Worm (Caenorhabditis elegans) whole organism, late embryonic: ENCODE results near the gene apc-17.

Source experiments
- T23F11.4 ChIP-seq: fragments of 200-800 bp; sonication (Bioruptor generic); optimal IDR thresholded peaks from 2 replicates; lab custom pipeline; 2018; ENCODE audit warnings: mild to moderate bottlenecking, missing genetic modification characterization, missing compliant biosample characterization
- Y22D7AL.16 ChIP-seq: sonication (generic microtip); optimal IDR thresholded peaks from 2 replicates; lab custom pipeline; 2016; ENCODE audit warnings: missing genetic modification characterization, missing compliant biosample characterization
- ahr-1 ChIP-seq: sonication (generic microtip); optimal IDR thresholded peaks from 2 replicates; lab custom pipeline; 2016; ENCODE audit warnings: missing genetic modification characterization, missing compliant biosample characterization
- ceh-18 ChIP-seq: sonication (generic microtip); optimal IDR thresholded peaks from 2 replicates; lab custom pipeline; 2016; ENCODE audit warnings: missing genetic modification characterization, missing compliant biosample characterization
- ceh-19 ChIP-seq: fragments of 200-800 bp; sonication (Bioruptor generic); optimal IDR thresholded peaks from 2 replicates; lab custom pipeline; 2018; ENCODE audit warnings: mild to moderate bottlenecking, missing genetic modification characterization, missing compliant biosample characterization
- ceh-2 ChIP-seq: sonication (generic microtip); optimal IDR thresholded peaks from 2 replicates; lab custom pipeline; 2016; ENCODE audit warnings: missing genotype, missing genetic modification characterization, missing compliant biosample characterization
- ceh-22 ChIP-seq: sonication (generic microtip); optimal IDR thresholded peaks from 2 replicates; lab custom pipeline; 2017; ENCODE audit warnings: missing biosample characterization, missing genetic modification characterization
- ceh-30 ChIP-seq: fragments of 150-350 bp; optimal IDR thresholded peaks from 2 replicates; lab custom pipeline; 2014; ENCODE audit warnings: missing biosample characterization, missing genetic modification characterization
- ceh-31 ChIP-seq: sonication (generic microtip); optimal IDR thresholded peaks from 2 replicates; lab custom pipeline; 2016; ENCODE audit warnings: missing genetic modification characterization, missing compliant biosample characterization
- ceh-34 ChIP-seq: sonication (generic microtip); optimal IDR thresholded peaks from 2 replicates; lab custom pipeline; 2016; ENCODE audit warnings: mild to moderate bottlenecking, missing genetic modification characterization, missing compliant biosample characterization
- ceh-9 ChIP-seq: sonication (generic microtip); optimal IDR thresholded peaks from 2 replicates; lab custom pipeline; 2016; ENCODE audit warnings: mild to moderate bottlenecking, missing genetic modification characterization, inconsistent platforms, missing compliant biosample characterization
- che-1 ChIP-seq: sonication (generic microtip); optimal IDR thresholded peaks from 2 replicates; lab custom pipeline; 2016; ENCODE audit warnings: mild to moderate bottlenecking, missing genetic modification characterization, missing compliant biosample characterization
- dmd-4 ChIP-seq: sonication (generic microtip); optimal IDR thresholded peaks from 2 replicates; lab custom pipeline; 2016; ENCODE audit warnings: borderline replicate concordance, missing genetic modification characterization, missing compliant biosample characterization
- dve-1 ChIP-seq: sonication (generic microtip); optimal IDR thresholded peaks from 2 replicates; lab custom pipeline; 2017; ENCODE audit warnings: antibody characterized with exemption, mild to moderate bottlenecking, missing genetic modification characterization, missing compliant biosample characterization
- elt-2 ChIP-seq: sonication (generic microtip); optimal IDR thresholded peaks from 2 replicates; lab custom pipeline; 2016; ENCODE audit warnings: missing genetic modification reagents, missing genetic modification characterization, missing compliant biosample characterization
- elt-4 ChIP-seq: sonication (generic microtip); optimal IDR thresholded peaks from 2 replicates; lab custom pipeline; 2016; ENCODE audit warnings: missing genetic modification characterization, missing compliant biosample characterization
- eyg-1 ChIP-seq: sonication (generic microtip); optimal IDR thresholded peaks from 2 replicates; lab custom pipeline; 2016; ENCODE audit warnings: missing genotype, missing genetic modification characterization, missing compliant biosample characterization
- fax-1 ChIP-seq: sonication (generic microtip); optimal IDR thresholded peaks from 2 replicates; lab custom pipeline; 2016; ENCODE audit warnings: missing genotype, missing genetic modification characterization, missing compliant biosample characterization
- fkh-10 ChIP-seq: fragments of 150-350 bp; optimal IDR thresholded peaks from 2 replicates; lab custom pipeline; 2014; ENCODE audit warnings: missing biosample characterization, missing genetic modification reagents, missing genetic modification characterization
- fkh-6 ChIP-seq: sonication (generic microtip); optimal IDR thresholded peaks from 2 replicates; lab custom pipeline; 2016; ENCODE audit warnings: missing genetic modification characterization, missing compliant biosample characterization
- gmeb-2 ChIP-seq: sonication (generic microtip); optimal IDR thresholded peaks from 2 replicates; lab custom pipeline; 2016; ENCODE audit warnings: missing genetic modification characterization, inconsistent platforms, missing compliant biosample characterization
- hlh-15 ChIP-seq: sonication (generic microtip); optimal IDR thresholded peaks from 2 replicates; lab custom pipeline; 2016; ENCODE audit warnings: missing genetic modification characterization, missing compliant biosample characterization
- hlh-30 ChIP-seq: sonication (generic microtip); optimal IDR thresholded peaks from 2 replicates; lab custom pipeline; 2017; ENCODE audit warnings: antibody characterized with exemption, missing genetic modification characterization, missing compliant biosample characterization; ENCODE audit not compliant: insufficient read depth
- mec-3 ChIP-seq: sonication (generic microtip); optimal IDR thresholded peaks from 2 replicates; lab custom pipeline; 2016; ENCODE audit warnings: borderline replicate concordance, missing genetic modification characterization, missing compliant biosample characterization
- nfya-1 ChIP-seq: sonication (generic microtip); optimal IDR thresholded peaks from 2 replicates; lab custom pipeline; 2017; ENCODE audit warnings: missing genetic modification characterization, mild to moderate bottlenecking, missing compliant biosample characterization, antibody characterized with exemption, moderate library complexity
- nhr-11 ChIP-seq: fragments of 150-350 bp; optimal IDR thresholded peaks from 2 replicates; lab custom pipeline; 2014; ENCODE audit warnings: missing biosample characterization, missing genetic modification characterization
- npax-4 ChIP-seq: sonication (generic microtip); optimal IDR thresholded peaks from 2 replicates; lab custom pipeline; 2016; ENCODE audit warnings: missing genetic modification characterization, missing compliant biosample characterization
- pag-3 ChIP-seq: sonication (generic microtip); optimal IDR thresholded peaks from 2 replicates; lab custom pipeline; 2016; ENCODE audit warnings: missing compliant biosample characterization, missing genetic modification characterization, borderline replicate concordance
- pax-1 ChIP-seq: fragments of 150-350 bp; optimal IDR thresholded peaks from 2 replicates; lab custom pipeline; 2014; ENCODE audit warnings: missing biosample characterization, missing genetic modification characterization
- pha-2 ChIP-seq: sonication (generic microtip); optimal IDR thresholded peaks from 2 replicates; lab custom pipeline; 2017; ENCODE audit warnings: mild to moderate bottlenecking, missing genetic modification characterization, missing compliant biosample characterization
- pha-4 ChIP-seq: fragments of 150-350 bp; optimal IDR thresholded peaks from 2 replicates; lab custom pipeline; 2018; ENCODE audit warnings: missing biosample characterization, missing genetic modification reagents, missing genetic modification characterization
- pros-1 ChIP-seq: fragments of 150-350 bp; optimal IDR thresholded peaks from 2 replicates; lab custom pipeline; 2014; ENCODE audit warnings: missing biosample characterization, missing genetic modification reagents, missing genetic modification characterization
- ref-2 ChIP-seq: sonication (generic microtip); optimal IDR thresholded peaks from 2 replicates; lab custom pipeline; 2016; ENCODE audit warnings: missing genetic modification characterization, missing compliant biosample characterization
- sdc-2 ChIP-seq: sonication (generic microtip); optimal IDR thresholded peaks from 2 replicates; lab custom pipeline; 2016; ENCODE audit warnings: missing genotype, missing genetic modification characterization, missing compliant biosample characterization
- sox-4 ChIP-seq: sonication (generic microtip); optimal IDR thresholded peaks from 2 replicates; lab custom pipeline; 2017; ENCODE audit warnings: mild to moderate bottlenecking, missing genetic modification characterization, inconsistent platforms, missing compliant biosample characterization
- syd-9 ChIP-seq: sonication (generic microtip); optimal IDR thresholded peaks from 2 replicates; lab custom pipeline; 2016; ENCODE audit warnings: mild to moderate bottlenecking, missing genetic modification characterization, moderate library complexity, missing compliant biosample characterization
- unc-3 ChIP-seq, 2 experiments: fragments of 200-800 bp in 1 of 2; sonication (Bioruptor generic) in 1 of 2; sonication (generic microtip) in 1 of 2; conservative IDR thresholded peaks in 1 of 2; optimal IDR thresholded peaks in 1 of 2; 2 replicates each; pipeline versions ENCODE4 v1.3.6 to Lab custom; 2016 to 2022; ENCODE audit warnings: missing compliant biosample characterization in 2 of 2, missing genetic modification characterization in 2 of 2, missing genetic modification reagents in 1 of 2
- unc-42 ChIP-seq: sonication (generic microtip); optimal IDR thresholded peaks from 2 replicates; lab custom pipeline; 2016; ENCODE audit warnings: missing genotype, missing genetic modification characterization, missing compliant biosample characterization
- unc-55 ChIP-seq: sonication (generic microtip); optimal IDR thresholded peaks from 2 replicates; lab custom pipeline; 2017; ENCODE audit warnings: missing biosample characterization, missing genetic modification reagents, missing genetic modification characterization
- unc-86 ChIP-seq: sonication (generic microtip); optimal IDR thresholded peaks from 2 replicates; lab custom pipeline; 2016; ENCODE audit warnings: missing genetic modification characterization, missing compliant biosample characterization
- ztf-16 ChIP-seq: sonication (generic microtip); optimal IDR thresholded peaks from 2 replicates; lab custom pipeline; 2017; ENCODE audit warnings: missing genetic modification characterization, missing compliant biosample characterization

apc-17 gene

ce11 chrII:11101171-11101570, 6.8 kb upstream of the apc-17 start:
- no peak for TF ChIP-seq syd-9 (tag; lab: Kevin White, UChicago)
- TF ChIP-seq ztf-16 (tag; lab: Kevin White, UChicago): no peak
- TF ChIP-seq fkh-10 (GFP tag; lab: Kevin White, UChicago): no peak
- TF ChIP-seq ceh-31 (tag; lab: Kevin White, UChicago): no peak
- TF ChIP-seq sdc-2 (tag; lab: Kevin White, UChicago): no peak
- TF ChIP-seq ceh-30: no peak
- TF ChIP-seq pha-2 (tag; lab: Kevin White, UChicago): no peak
- no peak for TF ChIP-seq fkh-6
- TF ChIP-seq pha-4: no peak
- no peak for TF ChIP-seq dmd-4 (tag; lab: Kevin White, UChicago)
- no peak for TF ChIP-seq pax-1 (tag; lab: Kevin White, UChicago)
- TF ChIP-seq Y22D7AL.16 (tag; lab: Kevin White, UChicago): no peak
- no peak for TF ChIP-seq ceh-34
- no peak for TF ChIP-seq fax-1 (tag; lab: Kevin White, UChicago)
- no peak for TF ChIP-seq ceh-2 (tag; lab: Kevin White, UChicago)
- TF ChIP-seq hlh-30 (tag; lab: Kevin White, UChicago): no peak
- TF ChIP-seq, all 69 proteins: peak for 0

ce11 chrII:11103052-11103451, 4.9 kb upstream of the apc-17 start:
- TF ChIP-seq T23F11.4 (GFP tag; lab: Kevin White, UChicago) (no peak), pag-3 (no peak), fkh-10 (GFP tag; lab: Kevin White, UChicago) (no peak), hlh-30 (tag; lab: Kevin White, UChicago) (peak; percentile 66), nfya-1 (peak; percentile 63), pros-1 (tag; lab: Kevin White, UChicago) (no peak)
- TF ChIP-seq, all 69 proteins: peak for 2

- no peak for TF ChIP-seq unc-55 (GFP tag; lab: Kevin White, UChicago)
- no peak for TF ChIP-seq ceh-18
- no peak for TF ChIP-seq ceh-31 (tag; lab: Kevin White, UChicago)
- TF ChIP-seq ceh-19 (GFP tag; lab: Kevin White, UChicago): no peak
- no peak for TF ChIP-seq hlh-30 (tag; lab: Kevin White, UChicago)
- TF ChIP-seq syd-9 (tag; lab: Kevin White, UChicago): no peak
- TF ChIP-seq fkh-6: no peak
- no peak for TF ChIP-seq nfya-1
- TF ChIP-seq hlh-15: no peak
- no peak for TF ChIP-seq fkh-10 (GFP tag; lab: Kevin White, UChicago)
- TF ChIP-seq ref-2: no peak
- no peak for TF ChIP-seq npax-4
- no peak for TF ChIP-seq elt-4 (tag; lab: Kevin White, UChicago)
- TF ChIP-seq ceh-22 (tag; lab: Kevin White, UChicago): no peak
- no peak for TF ChIP-seq unc-86 (tag; lab: Kevin White, UChicago)
These were observed 4.3 kb upstream of the apc-17 start, which contains the start of gene C09H10.5 for ce11 chrII:11103657-11104056. TSS of gene C09H10.5 (minus strand) at chrII:11103757.

ce11 chrII:11104162-11104561, 3.8 kb upstream of the apc-17 start, which contains the start of gene C09H10.9:
TSS of gene C09H10.9 (plus strand) at chrII:11104462.
- no peak for TF ChIP-seq unc-55 (GFP tag; lab: Kevin White, UChicago)
- TF ChIP-seq dve-1 (tag; lab: Kevin White, UChicago): no peak
- no peak for TF ChIP-seq pag-3
- no peak for TF ChIP-seq elt-2
- TF ChIP-seq syd-9 (tag; lab: Kevin White, UChicago): no peak
- TF ChIP-seq hlh-15: no peak
- no peak for TF ChIP-seq che-1
- TF ChIP-seq unc-42 (tag; lab: Kevin White, UChicago): no peak
- no peak for TF ChIP-seq eyg-1
- TF ChIP-seq ahr-1: no peak
- no peak for TF ChIP-seq sox-4 (tag; lab: Kevin White, UChicago)
- TF ChIP-seq nhr-11 (tag; lab: Kevin White, UChicago): no peak
- no peak for TF ChIP-seq ceh-9 (tag; lab: Kevin White, UChicago)
- no peak for TF ChIP-seq gmeb-2 (tag; lab: Kevin White, UChicago)
- TF ChIP-seq ref-2: no peak
- TF ChIP-seq ceh-19 (GFP tag; lab: Kevin White, UChicago): no peak
- no peak for TF ChIP-seq ceh-30
- no peak for TF ChIP-seq mec-3 (tag; lab: Kevin White, UChicago)
- no peak for TF ChIP-seq fkh-10 (GFP tag; lab: Kevin White, UChicago)
- TF ChIP-seq unc-3 (GFP tag; conservative IDR thresholded peaks at IDR 0.05; lab: Robert Waterston, UW): no peak
- TF ChIP-seq unc-3 (tag; optimal IDR thresholded peaks at IDR 0.05; lab: Kevin White, UChicago): no peak
